Worm (Caenorhabditis elegans): ENCODE results near the gene grl-3.

DNA sequence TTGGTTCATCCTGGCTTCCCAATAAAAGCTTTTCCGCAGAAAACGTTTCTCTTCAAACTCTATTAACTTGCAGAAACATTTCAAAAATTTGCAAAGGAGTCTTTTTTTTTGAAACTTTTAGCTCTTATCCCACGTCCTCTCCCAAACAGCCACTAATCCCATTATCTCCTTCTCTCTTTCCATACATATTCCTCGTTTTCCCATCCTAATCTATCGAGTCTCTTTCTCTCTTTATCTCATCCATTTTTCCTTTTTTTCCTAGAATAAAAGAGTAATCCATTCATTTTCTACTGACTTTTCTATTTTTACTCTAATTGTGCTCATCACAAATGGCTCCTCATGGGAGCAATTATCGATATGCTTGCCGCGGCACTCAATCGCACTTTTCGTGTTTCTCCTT, 17.4 kb downstream of the grl-3 start:
- TF ChIP-seq skn-1 (tag; optimal IDR thresholded peaks at IDR 0.05), result no peak
- TF ChIP-seq Y105C5A.15 (GFP tag; IDR thresholded peaks at IDR 0.05), result no peak
- no peak for TF ChIP-seq dve-1 (tag; optimal IDR thresholded peaks at IDR 0.05; ENCODE audit: insufficient read depth)
